Fruit fly (Drosophila melanogaster): ENCODE data around the gene nub.

DNA sequence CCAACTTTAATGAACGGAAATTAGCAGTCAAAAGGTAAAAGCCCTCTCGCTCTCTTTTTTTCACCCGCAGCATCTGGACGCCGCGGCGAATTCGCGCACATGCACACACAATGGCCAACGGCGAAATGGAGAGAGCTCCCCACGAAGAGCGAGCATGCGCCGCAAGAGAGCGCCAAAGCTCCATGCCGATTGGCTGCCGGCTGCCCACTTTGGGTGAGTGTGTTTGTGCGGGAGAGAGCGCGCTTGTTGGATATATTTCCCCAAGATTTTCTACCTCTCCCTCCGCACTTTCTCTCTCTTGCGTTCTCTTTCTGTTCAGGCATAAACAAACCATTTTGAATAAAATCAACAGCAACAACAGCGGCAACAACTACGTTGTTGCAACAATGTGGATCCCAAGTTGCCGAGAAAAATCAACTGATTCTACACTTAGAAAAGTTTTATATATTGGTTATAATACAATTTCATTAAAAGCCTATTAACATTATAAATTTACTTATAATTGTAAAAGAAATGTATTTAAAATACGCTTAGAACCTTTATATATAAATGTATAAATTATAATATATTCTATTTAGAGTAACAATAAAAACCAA, 68.4 kb downstream of the nub start:
- TF ChIP-seq EcR (GFP tag; optimal IDR thresholded peaks at IDR 0.05) = no peak
- TF ChIP-seq D1 (tag; optimal IDR thresholded peaks at IDR 0.05) = peak; percentile 16
- no peak; the same call in 2 of the 3 replicates for TF ChIP-seq CG4496 (GFP tag; IDR thresholded peaks at IDR 0.05)
- no peak for TF ChIP-seq CG8301 (tag; optimal IDR thresholded peaks at IDR 0.05)
- no peak for TF ChIP-seq CG13204 (GFP tag; optimal IDR thresholded peaks at IDR 0.05)
- no peak for TF ChIP-seq rn (GFP tag; IDR thresholded peaks at IDR 0.05)
- TF ChIP-seq Snoo (tag; optimal IDR thresholded peaks at IDR 0.05) = no peak
- TF ChIP-seq Pif1A (GFP tag; optimal IDR thresholded peaks at IDR 0.05) = no peak
- no peak for TF ChIP-seq CG9948 (tag; optimal IDR thresholded peaks at IDR 0.05)
- no peak for TF ChIP-seq CG17806 (tag; optimal IDR thresholded peaks at IDR 0.05)
